Fruit fly (Drosophila melanogaster) Kc167 (cell line): Measurements from ENCODE around the gene CG5861.

Experiments
- Myc ChIP-seq: fragments of >200 bp; optimal IDR thresholded peaks from 2 replicates; lab custom pipeline; 2017; ENCODE audit warnings: missing external identifiers
- h ChIP-seq: fragments of >200 bp; optimal IDR thresholded peaks from 3 replicates; lab custom pipeline; 2018; ENCODE audit warnings: missing external identifiers
- ttk ChIP-seq: sonication (Bioruptor generic); optimal IDR thresholded peaks from 2 replicates; lab custom pipeline; 2017; ENCODE audit warnings: missing external identifiers

DNA sequence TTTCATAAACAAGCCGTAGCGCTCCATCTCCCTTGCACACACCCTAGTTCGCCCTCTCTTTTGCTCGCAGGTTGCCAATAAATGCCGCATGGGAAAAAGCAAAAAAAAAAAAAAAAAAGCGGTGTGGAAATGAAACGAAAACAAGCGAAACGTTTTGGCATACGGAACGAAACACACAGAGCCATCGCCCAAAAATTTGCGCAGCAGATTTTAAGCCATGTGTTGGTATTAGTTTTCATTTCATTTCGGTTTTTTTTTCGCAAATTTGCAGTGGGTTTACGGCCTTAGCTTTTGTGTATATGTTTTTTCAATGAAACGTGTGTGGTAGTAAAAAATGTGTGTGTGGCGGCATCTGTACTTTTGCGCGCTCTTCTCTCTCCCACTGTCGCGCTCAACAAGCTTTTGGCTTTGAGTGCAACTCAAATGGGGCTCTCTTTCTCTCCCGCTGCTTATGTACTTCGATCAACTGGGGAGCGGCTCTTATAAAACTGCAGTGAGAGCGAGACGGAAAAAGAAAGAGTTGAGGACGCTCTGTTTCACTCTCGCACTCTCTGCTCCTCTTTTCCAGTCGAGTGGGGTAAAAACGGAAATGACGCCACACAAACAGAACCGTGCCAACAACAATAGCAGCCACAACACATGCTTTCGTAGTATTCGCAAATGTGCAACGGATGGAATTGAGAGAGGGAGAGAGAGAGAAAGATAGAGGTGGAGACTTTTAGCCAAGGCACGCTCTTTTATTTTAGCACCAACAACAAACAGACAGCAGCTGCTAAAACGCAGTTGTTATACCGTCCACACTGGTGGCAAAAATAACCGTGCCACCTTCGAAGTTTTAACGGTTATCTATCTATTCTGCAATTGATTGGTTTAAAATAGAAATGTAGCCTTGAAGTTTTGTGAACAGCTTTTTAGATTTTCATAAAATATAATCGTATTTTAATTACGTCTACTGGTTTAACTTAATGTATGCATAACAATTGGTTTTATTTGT is 22.5 kb downstream of the CG5861 start:
- no peak for TF ChIP-seq h (lab: Kevin White, UChicago)
- TF ChIP-seq ttk: no peak
- no peak for TF ChIP-seq Myc
